Worm (Caenorhabditis elegans) whole organism, L4/young adult: ENCODE results near the gene lir-3.

ENCODE experiments used
- W03F9.2 ChIP-seq: fragments of 150-350 bp; optimal IDR thresholded peaks from 2 replicates; lab custom pipeline; 2014; ENCODE audit warnings: missing biosample characterization, missing genetic modification characterization
- him-1 ChIP-seq: sonication (generic microtip); optimal IDR thresholded peaks from 2 replicates; lab custom pipeline; 2016; ENCODE audit warnings: missing genotype, missing genetic modification reagents, missing genetic modification characterization, missing compliant biosample characterization

DNA sequence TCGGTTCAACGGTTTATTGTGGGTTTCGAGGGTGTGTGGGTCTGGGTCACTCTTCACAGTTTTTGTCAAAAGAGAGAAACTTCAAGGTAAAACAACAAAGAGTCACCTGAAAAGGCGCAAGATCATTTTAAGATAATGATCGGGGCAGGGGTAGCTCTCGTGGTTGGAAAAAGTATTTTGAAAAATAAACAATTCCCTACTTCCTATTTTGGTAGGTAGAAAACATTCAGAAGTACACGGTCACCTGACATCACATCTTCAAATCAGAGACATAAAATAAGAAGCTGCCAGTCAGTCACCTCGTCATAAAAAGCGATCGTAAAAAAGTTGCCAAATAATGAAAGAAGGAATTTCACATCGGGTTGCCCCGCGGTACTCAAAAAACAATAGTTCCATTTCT lies 7.9 kb upstream of the lir-3 start:
- no peak for TF ChIP-seq W03F9.2 (tag; lab: Kevin White, UChicago)
- TF ChIP-seq him-1 (tag; lab: Kevin White, UChicago), result no peak
